Comparison of ENCODE assay signal across 7 worm cellular contexts in genomic region chrX:3126233-3126632, ce11.
TF ChIP-seq lines count a peak whose summit lies in the region.

No protein-coding gene starts in this region.

TF ChIP-seq in whole organism, L1 larva, 84 proteins besides CTCF, POLR2A, EP300 and RAD21 (continues in another document):
- TF ChIP-seq fkh-10 (GFP tag; optimal IDR thresholded peaks at IDR 0.05; lab: Kevin White, UChicago) (peak; percentile 30), C16A3.4 (tag; optimal IDR thresholded peaks at IDR 0.05; lab: Kevin White, UChicago) (no peak), pax-3 (tag; optimal IDR thresholded peaks at IDR 0.05; lab: Kevin White, UChicago) (no peak), snu-23 (GFP tag; optimal IDR thresholded peaks at IDR 0.05; lab: Kevin White, UChicago) (peak; percentile 13), nhr-11 (tag; optimal IDR thresholded peaks at IDR 0.05; lab: Kevin White, UChicago) (no peak), lin-14 (GFP tag; optimal IDR thresholded peaks at IDR 0.05; lab: Kevin White, UChicago) (peak; percentile 88), nhr-71 (tag; optimal IDR thresholded peaks at IDR 0.05; lab: Kevin White, UChicago) (peak; percentile 42), lsy-2 (tag; optimal IDR thresholded peaks at IDR 0.05; lab: Kevin White, UChicago) (no peak), sptf-1 (tag; optimal IDR thresholded peaks at IDR 0.05; lab: Kevin White, UChicago) (no peak), nhr-84 (tag; optimal IDR thresholded peaks at IDR 0.05; lab: Kevin White, UChicago) (no peak), zip-4 (GFP tag; optimal IDR thresholded peaks at IDR 0.05; lab: Kevin White, UChicago) (no peak), C04F5.9 (tag; optimal IDR thresholded peaks at IDR 0.05; lab: Kevin White, UChicago) (no peak), grh-1 (GFP tag; IDR thresholded peaks at IDR 0.05; lab: Robert Waterston, UW) (no peak), ces-1 (GFP tag; optimal IDR thresholded peaks at IDR 0.05; lab: Kevin White, UChicago) (peak; percentile 40)

TF ChIP-seq in whole organism, L2 larva, 48 proteins besides CTCF, POLR2A, EP300 and RAD21 (continues in another document):
- TF ChIP-seq crh-2 (tag; optimal IDR thresholded peaks at IDR 0.05; lab: Kevin White, UChicago) (no peak), C34F6.9 (tag; optimal IDR thresholded peaks at IDR 0.05; lab: Kevin White, UChicago) (peak; percentile 62), elt-3 (tag; optimal IDR thresholded peaks at IDR 0.05; lab: Kevin White, UChicago) (no peak), Y55F3AM.14 (GFP tag; optimal IDR thresholded peaks at IDR 0.05; lab: Kevin White, UChicago) (peak; percentile 42), lsy-2 (tag; optimal IDR thresholded peaks at IDR 0.05; lab: Kevin White, UChicago) (peak in 1 of 2 experiments; percentile 41), dmd-4 (tag; optimal IDR thresholded peaks at IDR 0.05; lab: Kevin White, UChicago) (no peak), R02D3.7 (tag; optimal IDR thresholded peaks at IDR 0.05; lab: Kevin White, UChicago) (no peak), nhr-10 (tag; optimal IDR thresholded peaks at IDR 0.05; lab: Kevin White, UChicago) (no peak), aly-2 (tag; optimal IDR thresholded peaks at IDR 0.05; lab: Kevin White, UChicago) (no peak), lin-13 (GFP tag; optimal IDR thresholded peaks at IDR 0.05; lab: Kevin White, UChicago) (peak; percentile 10), F13H6.1 (tag; optimal IDR thresholded peaks at IDR 0.05; lab: Kevin White, UChicago) (peak; percentile 23), unc-55 (GFP tag; optimal IDR thresholded peaks at IDR 0.05; lab: Kevin White, UChicago) (peak; percentile 20), ztf-11 (tag; optimal IDR thresholded peaks at IDR 0.05; lab: Kevin White, UChicago) (no peak), nhr-23 (tag; optimal IDR thresholded peaks at IDR 0.05; lab: Kevin White, UChicago) (no peak)

TF ChIP-seq in whole organism, L3 larva, 47 proteins besides CTCF, POLR2A, EP300 and RAD21:
- TF ChIP-seq ceh-16 (tag; optimal IDR thresholded peaks at IDR 0.05; lab: Kevin White, UChicago) = no peak
- TF ChIP-seq aly-2 (tag; optimal IDR thresholded peaks at IDR 0.05; lab: Kevin White, UChicago) = no peak
- TF ChIP-seq ceh-9 (tag; optimal IDR thresholded peaks at IDR 0.05; lab: Kevin White, UChicago) = no peak
- TF ChIP-seq nfya-1 (tag; optimal IDR thresholded peaks at IDR 0.05; lab: Kevin White, UChicago; ENCODE audit: insufficient read depth) = peak; percentile 49
- no peak for TF ChIP-seq nhr-28 (tag; optimal IDR thresholded peaks at IDR 0.05; lab: Kevin White, UChicago)
- TF ChIP-seq nhr-25 (tag; optimal IDR thresholded peaks at IDR 0.05; lab: Kevin White, UChicago) = no peak
- TF ChIP-seq nhr-76 (tag; optimal IDR thresholded peaks at IDR 0.05; lab: Kevin White, UChicago) = no peak
- TF ChIP-seq hmg-11 (tag; optimal IDR thresholded peaks at IDR 0.05; lab: Kevin White, UChicago) = peak; percentile 54
- no peak for TF ChIP-seq nhr-12 (tag; optimal IDR thresholded peaks at IDR 0.05; lab: Kevin White, UChicago)
- peak; percentile 89 for TF ChIP-seq lin-39 (tag; optimal IDR thresholded peaks at IDR 0.05; lab: Kevin White, UChicago)
- TF ChIP-seq ama-1 (optimal IDR thresholded peaks at IDR 0.05; lab: Kevin White, UChicago) = no peak
- TF ChIP-seq fkh-10 (GFP tag; optimal IDR thresholded peaks at IDR 0.05; lab: Kevin White, UChicago) = peak; percentile 12
- no peak for TF ChIP-seq ztf-11 (tag; optimal IDR thresholded peaks at IDR 0.05; lab: Kevin White, UChicago)
TF ChIP-seq in whole organism, L3 larva: peak in this region for 4.

TF ChIP-seq in whole organism, L4 larva, 104 proteins besides CTCF, POLR2A, EP300 and RAD21 (continues in another document):
- TF ChIP-seq mdl-1 (tag; optimal IDR thresholded peaks at IDR 0.05; lab: Kevin White, UChicago) (peak in 1 of 2 experiments; percentile 31), hmg-1.1 (GFP tag; IDR thresholded peaks at IDR 0.05; lab: Robert Waterston, UW) (peak; percentile 67), lin-38 (GFP tag; IDR thresholded peaks at IDR 0.05; lab: Robert Waterston, UW) (0 out of 2 replicates have a peak, but pooled peaks have one; percentile 10), ceh-82 (tag; optimal IDR thresholded peaks at IDR 0.05; lab: Kevin White, UChicago) (no peak), daf-8 (GFP tag; IDR thresholded peaks at IDR 0.05; lab: Robert Waterston, UW) (no peak), dmd-9 (GFP tag; IDR thresholded peaks at IDR 0.05; lab: Robert Waterston, UW) (no peak), ceh-28 (tag; optimal IDR thresholded peaks at IDR 0.05; lab: Kevin White, UChicago) (no peak), aha-1 (tag; lab: Kevin White, UChicago) (peak; percentile 11), nhr-42 (GFP tag; IDR thresholded peaks at IDR 0.05; lab: Robert Waterston, UW) (no peak), set-16 (GFP tag; IDR thresholded peaks at IDR 0.05; lab: Robert Waterston, UW) (0 out of 2 replicates have a peak, but pooled peaks have one; percentile 16), ctbp-1 (GFP tag; IDR thresholded peaks at IDR 0.05; lab: Robert Waterston, UW) (peak; percentile 65), fkh-10 (GFP tag; optimal IDR thresholded peaks at IDR 0.05; lab: Kevin White, UChicago) (peak; percentile 44), zag-1 (tag; optimal IDR thresholded peaks at IDR 0.05; lab: Kevin White, UChicago) (no peak), mep-1 (tag; optimal IDR thresholded peaks at IDR 0.05; lab: Kevin White, UChicago) (peak; percentile 62)

TF ChIP-seq in whole organism, late embryonic, 69 proteins besides CTCF, POLR2A, EP300 and RAD21 (continues in another document):
- no peak for TF ChIP-seq zip-5 (tag; optimal IDR thresholded peaks at IDR 0.05; lab: Kevin White, UChicago)
- TF ChIP-seq ceh-48 (tag; optimal IDR thresholded peaks at IDR 0.05; lab: Kevin White, UChicago) = peak; percentile 70
- TF ChIP-seq sdc-2 (tag; optimal IDR thresholded peaks at IDR 0.05; lab: Kevin White, UChicago) = no peak
- no peak for TF ChIP-seq pha-4 (tag; optimal IDR thresholded peaks at IDR 0.05; lab: Kevin White, UChicago)
- no peak for TF ChIP-seq hlh-15 (tag; optimal IDR thresholded peaks at IDR 0.05; lab: Kevin White, UChicago)
- TF ChIP-seq ahr-1 (tag; optimal IDR thresholded peaks at IDR 0.05; lab: Kevin White, UChicago) = no peak
- no peak for TF ChIP-seq ceh-2 (tag; optimal IDR thresholded peaks at IDR 0.05; lab: Kevin White, UChicago)
- TF ChIP-seq madf-2 (tag; optimal IDR thresholded peaks at IDR 0.05; lab: Kevin White, UChicago) = no peak
- TF ChIP-seq lim-6 (tag; optimal IDR thresholded peaks at IDR 0.05; lab: Kevin White, UChicago) = no peak
- TF ChIP-seq ceh-6 (GFP tag; optimal IDR thresholded peaks at IDR 0.05; lab: Kevin White, UChicago) = no peak
- peak; percentile 61 for TF ChIP-seq ceh-31 (tag; optimal IDR thresholded peaks at IDR 0.05; lab: Kevin White, UChicago)
- peak; percentile 33 for TF ChIP-seq ceh-14 (tag; optimal IDR thresholded peaks at IDR 0.05; lab: Kevin White, UChicago)
- no peak for TF ChIP-seq ztf-16 (tag; optimal IDR thresholded peaks at IDR 0.05; lab: Kevin White, UChicago)
- TF ChIP-seq unc-42 (tag; optimal IDR thresholded peaks at IDR 0.05; lab: Kevin White, UChicago) = peak; percentile 87
- no peak for TF ChIP-seq tbx-7 (tag; optimal IDR thresholded peaks at IDR 0.05; lab: Kevin White, UChicago)
- no peak for TF ChIP-seq C38D4.7 (GFP tag; optimal IDR thresholded peaks at IDR 0.05; lab: Kevin White, UChicago)

TF ChIP-seq in whole organism, mixed stage, embryonic, 35 proteins besides CTCF, POLR2A, EP300 and RAD21:
- TF ChIP-seq zip-8 (tag; optimal IDR thresholded peaks at IDR 0.05; lab: Kevin White, UChicago) (no peak), mep-1 (tag; optimal IDR thresholded peaks at IDR 0.05; lab: Kevin White, UChicago) (no peak), blmp-1 (tag; optimal IDR thresholded peaks at IDR 0.05; lab: Kevin White, UChicago) (no peak), ces-1 (GFP tag; optimal IDR thresholded peaks at IDR 0.05; lab: Kevin White, UChicago) (peak; percentile 94)

TF ChIP-seq in whole organism, young adult, 124 proteins besides CTCF, POLR2A, EP300 and RAD21:
- TF ChIP-seq F57C9.4 (tag; optimal IDR thresholded peaks at IDR 0.05; lab: Kevin White, UChicago) (no peak), zfh-2 (GFP tag; conservative IDR thresholded peaks at IDR 0.05; lab: Robert Waterston, UW) (0 out of 2 replicates have a peak, but pooled peaks have one; percentile 31)
